Worm (Caenorhabditis elegans): ENCODE results near the gene F56C9.3.

Gene F56C9.3

ce11 chrIII:7304961-7305648 lies 6.0 kb upstream of the F56C9.3 start (continued):
- TF ChIP-seq C04F5.9 (tag; optimal IDR thresholded peaks at IDR 0.05), result no peak
- TF ChIP-seq vab-15 (tag; optimal IDR thresholded peaks at IDR 0.05), result no peak
- peak; percentile 1 for TF ChIP-seq elt-2 (tag; optimal IDR thresholded peaks at IDR 0.05)
- no peak for TF ChIP-seq mab-9 (GFP tag; IDR thresholded peaks at IDR 0.05)
- TF ChIP-seq aly-2 (tag; optimal IDR thresholded peaks at IDR 0.05), result no peak
- no peak for TF ChIP-seq jun-1 (tag; optimal IDR thresholded peaks at IDR 0.05)
- no peak for TF ChIP-seq pag-3 (tag; optimal IDR thresholded peaks at IDR 0.05; ENCODE audit: borderline replicate concordance, insufficient read depth)
- peak in 1 of 2 experiments; percentile 24 for TF ChIP-seq lsy-2 (tag; optimal IDR thresholded peaks at IDR 0.05)
- TF ChIP-seq ceh-63 (GFP tag; optimal IDR thresholded peaks at IDR 0.05), result no peak
- no peak for TF ChIP-seq pqm-1 (tag; optimal IDR thresholded peaks at IDR 0.05)
- TF ChIP-seq egl-13 (tag; optimal IDR thresholded peaks at IDR 0.05), result no peak
- TF ChIP-seq snu-23 (GFP tag; optimal IDR thresholded peaks at IDR 0.05), result peak; percentile 56
- TF ChIP-seq nhr-77 (tag; optimal IDR thresholded peaks at IDR 0.05), result no peak
- no peak for TF ChIP-seq ama-1 (optimal IDR thresholded peaks at IDR 0.05)
- TF ChIP-seq hlh-17 (GFP tag; optimal IDR thresholded peaks at IDR 0.05; ENCODE audit: borderline replicate concordance), result no peak
- TF ChIP-seq xbp-1 (tag; optimal IDR thresholded peaks at IDR 0.05), result no peak
- TF ChIP-seq sup-37 (GFP tag; optimal IDR thresholded peaks at IDR 0.05), result no peak
- TF ChIP-seq tbx-2 (tag; optimal IDR thresholded peaks at IDR 0.05), result peak; percentile 54
- no peak for TF ChIP-seq aha-1 (tag; optimal IDR thresholded peaks at IDR 0.05)
- peak; percentile 23 for TF ChIP-seq nhr-47 (tag; optimal IDR thresholded peaks at IDR 0.05)
- no peak for TF ChIP-seq ztf-4 (tag; optimal IDR thresholded peaks at IDR 0.05)
- TF ChIP-seq ceh-82 (tag; optimal IDR thresholded peaks at IDR 0.05), result no peak
- no peak for TF ChIP-seq fkh-8 (tag; optimal IDR thresholded peaks at IDR 0.05)
- no peak for TF ChIP-seq C34B4.2 (tag; optimal IDR thresholded peaks at IDR 0.05)
- TF ChIP-seq hlh-4 (tag; optimal IDR thresholded peaks at IDR 0.05), result no peak
- no peak for TF ChIP-seq unc-130 (tag; optimal IDR thresholded peaks at IDR 0.05)
- no peak for TF ChIP-seq ces-1 (GFP tag; optimal IDR thresholded peaks at IDR 0.05)
- peak; percentile 65 for TF ChIP-seq nhr-71 (tag; optimal IDR thresholded peaks at IDR 0.05)
- TF ChIP-seq mef-2 (tag; optimal IDR thresholded peaks at IDR 0.05), result no peak
- peak; percentile 73 for TF ChIP-seq blmp-1 (tag; optimal IDR thresholded peaks at IDR 0.05)
- no peak for TF ChIP-seq tlp-1 (tag; optimal IDR thresholded peaks at IDR 0.05)
- peak; percentile 10 for TF ChIP-seq lir-3 (tag; optimal IDR thresholded peaks at IDR 0.05; ENCODE audit: poor library complexity)

- TF ChIP-seq ztf-11 (tag; optimal IDR thresholded peaks at IDR 0.05) (no peak), C04F5.9 (tag; optimal IDR thresholded peaks at IDR 0.05) (no peak), unc-62 (GFP tag; optimal IDR thresholded peaks at IDR 0.05) (no peak), lin-14 (GFP tag; optimal IDR thresholded peaks at IDR 0.05) (peak; percentile 47), ces-1 (GFP tag; optimal IDR thresholded peaks at IDR 0.05) (no peak), mdl-1 (tag; optimal IDR thresholded peaks at IDR 0.05) (peak in 1 of 2 experiments; percentile 5), nhr-84 (tag; optimal IDR thresholded peaks at IDR 0.05) (no peak), pax-3 (tag; optimal IDR thresholded peaks at IDR 0.05) (no peak), C16A3.4 (tag; optimal IDR thresholded peaks at IDR 0.05) (no peak), lin-35 (GFP tag; optimal IDR thresholded peaks at IDR 0.05) (peak in 1 of 2 experiments; percentile 19), irx-1 (tag; optimal IDR thresholded peaks at IDR 0.05) (no peak), lin-15B (tag; optimal IDR thresholded peaks at IDR 0.05) (no peak), ceh-8 (GFP tag; optimal IDR thresholded peaks at IDR 0.05) (no peak), elt-3 (tag; optimal IDR thresholded peaks at IDR 0.05) (peak in 4 of 6 experiments; percentile 20 to 88 (median 44)), blmp-1 (tag; optimal IDR thresholded peaks at IDR 0.05) (peak; percentile 90), unc-130 (tag; optimal IDR thresholded peaks at IDR 0.05) (no peak), zag-1 (tag; optimal IDR thresholded peaks at IDR 0.05) (no peak), ceh-90 (tag; optimal IDR thresholded peaks at IDR 0.05) (no peak), lir-3 (tag; optimal IDR thresholded peaks at IDR 0.05; ENCODE audit: poor library complexity) (no peak), Y116A8C.19 (tag; optimal IDR thresholded peaks at IDR 0.05; ENCODE audit: borderline replicate concordance) (no peak), nhr-11 (tag; optimal IDR thresholded peaks at IDR 0.05) (no peak), sptf-1 (tag; optimal IDR thresholded peaks at IDR 0.05) (no peak), zip-4 (GFP tag; optimal IDR thresholded peaks at IDR 0.05) (no peak), unc-98 (GFP tag; IDR thresholded peaks at IDR 0.05) (no peak), mef-2 (tag; optimal IDR thresholded peaks at IDR 0.05) (no peak), hlh-17 (GFP tag; optimal IDR thresholded peaks at IDR 0.05; ENCODE audit: borderline replicate concordance) (no peak), dsc-1 (tag; optimal IDR thresholded peaks at IDR 0.05) (no peak)
These were observed 5.5 kb upstream of the F56C9.3 start for ce11 chrIII:7305649-7305977.

Data from whole organism, L1 larva.